Worm (Caenorhabditis elegans): ENCODE results near the gene B0228.1.

Gene B0228.1

ce11 chrII:7790324-7790898 is 35.3 kb downstream of the B0228.1 start, which contains the start of gene srlf-1 (continued):
- TF ChIP-seq aha-1 (tag; optimal IDR thresholded peaks at IDR 0.05): no peak

- TF ChIP-seq blmp-1 (tag; optimal IDR thresholded peaks at IDR 0.05) (peak; percentile 61), tlp-1 (tag; optimal IDR thresholded peaks at IDR 0.05) (no peak), efl-3 (GFP tag; optimal IDR thresholded peaks at IDR 0.05) (no peak), fkh-4 (tag; optimal IDR thresholded peaks at IDR 0.05; ENCODE audit: borderline replicate concordance) (no peak), lin-14 (GFP tag; optimal IDR thresholded peaks at IDR 0.05) (peak; percentile 67), nhr-85 (tag) (peak; percentile 94), Y116A8C.19 (tag; optimal IDR thresholded peaks at IDR 0.05; ENCODE audit: borderline replicate concordance) (no peak), snpc-4 (tag; optimal IDR thresholded peaks at IDR 0.05) (no peak), nhr-84 (tag; optimal IDR thresholded peaks at IDR 0.05) (no peak), nhr-71 (tag; optimal IDR thresholded peaks at IDR 0.05) (peak; percentile 8), fos-1 (tag; optimal IDR thresholded peaks at IDR 0.05) (no peak), unc-62 (GFP tag; optimal IDR thresholded peaks at IDR 0.05) (no peak), mep-1 (tag; optimal IDR thresholded peaks at IDR 0.05) (no peak), skn-1 (tag; optimal IDR thresholded peaks at IDR 0.05) (no peak), nhr-19 (GFP tag; conservative IDR thresholded peaks at IDR 0.05) (peak; percentile 18; the same call in 1 of the 2 replicates), nhr-77 (tag; optimal IDR thresholded peaks at IDR 0.05) (no peak), ceh-82 (tag; optimal IDR thresholded peaks at IDR 0.05) (no peak), lin-35 (GFP tag; optimal IDR thresholded peaks at IDR 0.05) (no peak), mab-9 (GFP tag; IDR thresholded peaks at IDR 0.05) (no peak), nhr-90 (tag; optimal IDR thresholded peaks at IDR 0.05; ENCODE audit: poor library complexity) (no peak), snu-23 (GFP tag; optimal IDR thresholded peaks at IDR 0.05) (no peak), unc-130 (tag; optimal IDR thresholded peaks at IDR 0.05) (no peak), lsy-2 (tag; optimal IDR thresholded peaks at IDR 0.05) (peak; percentile 6 to 32), nhr-47 (tag; optimal IDR thresholded peaks at IDR 0.05) (peak; percentile 7), ztf-11 (tag; optimal IDR thresholded peaks at IDR 0.05) (no peak), efl-1 (optimal IDR thresholded peaks at IDR 0.05) (no peak), efl-1 (GFP tag; optimal IDR thresholded peaks at IDR 0.05 in 1 of 2) (peak in 1 of 2 experiments; percentile 41), elt-3 (tag; optimal IDR thresholded peaks at IDR 0.05) (peak in 4 of 6 experiments; percentile 20 to 74 (median 44)), lin-15B (tag; optimal IDR thresholded peaks at IDR 0.05) (no peak), ama-1 (optimal IDR thresholded peaks at IDR 0.05) (peak; percentile 29), fkh-8 (tag; optimal IDR thresholded peaks at IDR 0.05) (no peak), zag-1 (tag; optimal IDR thresholded peaks at IDR 0.05) (no peak), sptf-1 (tag; optimal IDR thresholded peaks at IDR 0.05) (no peak), grh-1 (GFP tag; IDR thresholded peaks at IDR 0.05) (peak; percentile 75), hpl-2 (GFP tag; optimal IDR thresholded peaks at IDR 0.05) (no peak), jun-1 (tag; optimal IDR thresholded peaks at IDR 0.05) (no peak), swsn-7 (tag; optimal IDR thresholded peaks at IDR 0.05) (no peak), pax-3 (tag; optimal IDR thresholded peaks at IDR 0.05) (no peak), dsc-1 (tag; optimal IDR thresholded peaks at IDR 0.05) (no peak), ets-5 (GFP tag; IDR thresholded peaks at IDR 0.05) (no peak), elt-2 (tag; optimal IDR thresholded peaks at IDR 0.05) (no peak), nhr-11 (tag; optimal IDR thresholded peaks at IDR 0.05) (no peak), sup-37 (GFP tag; optimal IDR thresholded peaks at IDR 0.05) (no peak), xbp-1 (tag; optimal IDR thresholded peaks at IDR 0.05) (no peak), unc-30 (tag; optimal IDR thresholded peaks at IDR 0.05) (no peak), sox-4 (tag; optimal IDR thresholded peaks at IDR 0.05) (no peak)
Observed at ce11 chrII:7791408-7792050, 36.4 kb downstream of the B0228.1 start.
